Worm (Caenorhabditis elegans) whole organism, L2 larva: ENCODE measurements around the gene egal-1.

Experiments
- aly-2 ChIP-seq: fragments of 150-350 bp; optimal IDR thresholded peaks from 2 replicates; lab custom pipeline; 2014; ENCODE audit warnings: missing biosample characterization, missing genetic modification characterization
- ama-1 ChIP-seq: fragments of 150-350 bp; optimal IDR thresholded peaks from 2 replicates; lab custom pipeline; 2018; ENCODE audit warnings: inconsistent platforms
- blmp-1 ChIP-seq: sonication (generic microtip); optimal IDR thresholded peaks from 2 replicates; lab custom pipeline; 2017; ENCODE audit warnings: missing genetic modification characterization, mild to moderate bottlenecking, missing compliant biosample characterization, antibody characterized with exemption, moderate library complexity; ENCODE audit not compliant: insufficient read depth
- ceh-82 ChIP-seq: fragments of 150-350 bp; optimal IDR thresholded peaks from 2 replicates; lab custom pipeline; 2014; ENCODE audit warnings: missing biosample characterization, missing genetic modification characterization
- elt-3 ChIP-seq: sonication (generic microtip); optimal IDR thresholded peaks from 2 replicates; lab custom pipeline; 2017; ENCODE audit warnings: missing biosample characterization, missing genetic modification characterization
- fos-1 ChIP-seq: fragments of 150-350 bp; optimal IDR thresholded peaks from 2 replicates; lab custom pipeline; 2014; ENCODE audit warnings: missing biosample characterization, missing genetic modification characterization
- lsy-2 ChIP-seq, 2 experiments: fragments of 150-350 bp in 1 of 2; sonication (generic microtip) in 1 of 2; optimal IDR thresholded peaks; 2 replicates each; lab custom pipeline; 2014 to 2017; ENCODE audit warnings: missing biosample characterization in 2 of 2, missing genetic modification characterization in 2 of 2
- nhr-12 ChIP-seq: fragments of 150-350 bp; optimal IDR thresholded peaks from 2 replicates; lab custom pipeline; 2014; ENCODE audit warnings: missing biosample characterization, missing genetic modification characterization
- nhr-23 ChIP-seq: fragments of 150-350 bp; optimal IDR thresholded peaks from 2 replicates; lab custom pipeline; 2014; ENCODE audit warnings: missing biosample characterization, missing genetic modification reagents, missing genetic modification characterization
- nhr-237 ChIP-seq: fragments of 150-350 bp; optimal IDR thresholded peaks from 2 replicates; lab custom pipeline; 2014; ENCODE audit warnings: missing biosample characterization, missing genetic modification characterization

DNA sequence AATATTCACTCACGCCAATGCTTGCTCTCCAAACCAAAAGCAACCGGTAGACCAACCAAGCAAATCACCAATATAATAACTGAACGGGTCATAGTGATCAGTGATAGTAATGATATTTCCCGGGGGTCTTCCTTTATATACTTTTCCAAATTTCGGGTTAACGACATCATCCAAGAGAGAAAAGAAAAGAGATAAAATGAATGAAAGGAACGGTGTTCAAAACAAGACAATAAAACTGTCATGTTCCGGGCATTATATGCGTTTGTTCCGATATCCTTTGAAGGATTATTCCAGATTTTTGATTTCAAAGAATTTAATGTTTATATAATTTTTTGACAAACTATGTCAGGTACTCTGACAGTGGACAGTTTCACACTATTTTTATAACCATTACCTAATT, 42.6 kb downstream of the egal-1 start, which contains the start of gene C06E7.88:
- no peak for TF ChIP-seq ceh-82 (tag; lab: Kevin White, UChicago)
- TF ChIP-seq nhr-237 (tag; lab: Kevin White, UChicago), result no peak
- TF ChIP-seq ama-1 (lab: Kevin White, UChicago), result no peak
- TF ChIP-seq fos-1 (tag; lab: Kevin White, UChicago), result no peak
- TF ChIP-seq elt-3 (tag; lab: Kevin White, UChicago), result no peak
- no peak for TF ChIP-seq nhr-23
- no peak for TF ChIP-seq lsy-2 (tag; optimal IDR thresholded peaks at IDR 0.05; lab: Kevin White, UChicago)
- no peak for TF ChIP-seq nhr-12 (tag; lab: Kevin White, UChicago)
- no peak for TF ChIP-seq aly-2 (tag; lab: Kevin White, UChicago)
- no peak for TF ChIP-seq blmp-1 (tag; lab: Kevin White, UChicago)
